Worm (Caenorhabditis elegans): ENCODE results near the gene sly-1.

sly-1 gene

DNA sequence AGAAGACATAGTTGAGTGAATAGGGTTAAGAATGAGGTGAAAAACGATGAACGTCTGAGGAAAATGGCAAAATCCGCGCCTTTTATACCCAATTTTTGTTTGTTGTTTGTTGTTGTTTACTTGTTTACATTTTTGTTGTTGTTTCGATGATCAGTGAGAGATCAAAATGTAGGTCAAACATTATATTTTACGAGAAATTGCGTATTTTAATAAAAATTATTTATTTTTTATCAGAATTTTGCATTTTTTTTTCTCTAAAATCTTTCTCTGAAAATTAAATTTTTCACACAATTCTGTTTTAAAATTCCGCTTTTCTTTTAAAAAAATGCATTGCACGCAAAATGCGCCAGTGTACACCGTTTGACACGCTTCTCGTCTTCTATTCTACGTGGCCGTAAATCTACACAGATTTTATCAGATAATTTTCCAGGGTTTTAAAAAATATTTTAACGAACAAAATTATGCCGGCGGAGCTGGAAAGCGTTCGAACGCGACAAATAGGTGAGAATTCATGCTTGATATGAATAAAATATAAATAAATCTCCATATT is at the start of gene sly-1, which contains the start of gene sip-1:
Gene sly-1 (plus strand): TSS at position 360 of the 550 bp plus-strand sequence.
Gene sip-1 (minus strand): TSS at position 103 of the 550 bp plus-strand sequence.
- TF ChIP-seq zip-4 (GFP tag; optimal IDR thresholded peaks at IDR 0.05): peak; percentile 72
- TF ChIP-seq lin-13 (GFP tag; optimal IDR thresholded peaks at IDR 0.05): peak; percentile 69
- TF ChIP-seq nhr-12 (tag; optimal IDR thresholded peaks at IDR 0.05): no peak
- TF ChIP-seq lin-35 (GFP tag; optimal IDR thresholded peaks at IDR 0.05): peak; percentile 91 to 97
- peak; percentile 90 for TF ChIP-seq snu-23 (GFP tag; optimal IDR thresholded peaks at IDR 0.05)
- TF ChIP-seq zag-1 (tag; optimal IDR thresholded peaks at IDR 0.05): no peak
- peak; percentile 92 for TF ChIP-seq nhr-47 (tag; optimal IDR thresholded peaks at IDR 0.05)
- TF ChIP-seq lir-3 (tag; optimal IDR thresholded peaks at IDR 0.05; ENCODE audit: poor library complexity): no peak
- TF ChIP-seq nhr-85 (tag): peak; percentile 90
- TF ChIP-seq ceh-88 (GFP tag; IDR thresholded peaks at IDR 0.05): peak; percentile 58; the same call in 1 of the 2 replicates
- TF ChIP-seq unc-86 (tag; optimal IDR thresholded peaks at IDR 0.05): peak; percentile 79
- no peak for TF ChIP-seq aha-1 (tag; optimal IDR thresholded peaks at IDR 0.05)
- TF ChIP-seq mef-2 (tag; optimal IDR thresholded peaks at IDR 0.05): no peak
- TF ChIP-seq mdl-1 (tag; optimal IDR thresholded peaks at IDR 0.05): peak in 1 of 2 experiments; percentile 77
- TF ChIP-seq blmp-1 (tag; optimal IDR thresholded peaks at IDR 0.05): peak; percentile 80
- peak; percentile 92 to 94 for TF ChIP-seq lsy-2 (tag; optimal IDR thresholded peaks at IDR 0.05)
- TF ChIP-seq ces-1 (GFP tag; optimal IDR thresholded peaks at IDR 0.05): no peak
- TF ChIP-seq lin-14 (GFP tag; optimal IDR thresholded peaks at IDR 0.05): peak; percentile 85
- TF ChIP-seq unc-30 (tag; optimal IDR thresholded peaks at IDR 0.05): no peak
- TF ChIP-seq unc-62 (GFP tag; optimal IDR thresholded peaks at IDR 0.05): no peak
- TF ChIP-seq ceh-82 (tag; optimal IDR thresholded peaks at IDR 0.05): peak; percentile 77 to 86 (median 80)
- TF ChIP-seq egl-13 (tag; optimal IDR thresholded peaks at IDR 0.05): peak; percentile 76
- TF ChIP-seq nhr-28 (tag; optimal IDR thresholded peaks at IDR 0.05): no peak
- TF ChIP-seq rnt-1 (tag; optimal IDR thresholded peaks at IDR 0.05): peak; percentile 92
- TF ChIP-seq nhr-20 (tag; optimal IDR thresholded peaks at IDR 0.05): peak; percentile 84
- TF ChIP-seq nhr-11 (tag; optimal IDR thresholded peaks at IDR 0.05): peak; percentile 60
- peak; percentile 47 for TF ChIP-seq sup-37 (GFP tag; optimal IDR thresholded peaks at IDR 0.05)
- peak; percentile 77 for TF ChIP-seq isw-1 (GFP tag; IDR thresholded peaks at IDR 0.05)
- TF ChIP-seq pag-3 (tag; optimal IDR thresholded peaks at IDR 0.05; ENCODE audit: borderline replicate concordance, insufficient read depth): peak; percentile 74
- peak; percentile 34 for TF ChIP-seq elt-2 (tag; optimal IDR thresholded peaks at IDR 0.05)
- TF ChIP-seq nhr-90 (tag; optimal IDR thresholded peaks at IDR 0.05; ENCODE audit: poor library complexity): peak; percentile 88
- TF ChIP-seq fkh-10 (GFP tag; optimal IDR thresholded peaks at IDR 0.05): peak; percentile 32
- TF ChIP-seq nhr-71 (tag; optimal IDR thresholded peaks at IDR 0.05): peak; percentile 91
- no peak for TF ChIP-seq C34B4.2 (tag; optimal IDR thresholded peaks at IDR 0.05)
- peak in 2 of 6 experiments; percentile 62 to 75 for TF ChIP-seq elt-3 (tag; optimal IDR thresholded peaks at IDR 0.05)
- TF ChIP-seq ama-1 (optimal IDR thresholded peaks at IDR 0.05): no peak
- peak; percentile 84 for TF ChIP-seq aly-2 (tag; optimal IDR thresholded peaks at IDR 0.05)
- peak; percentile 56 for TF ChIP-seq pax-3 (tag; optimal IDR thresholded peaks at IDR 0.05)
- peak; percentile 74 for TF ChIP-seq C04F5.9 (tag; optimal IDR thresholded peaks at IDR 0.05)
- no peak for TF ChIP-seq hlh-4 (tag; optimal IDR thresholded peaks at IDR 0.05)
- TF ChIP-seq irx-1 (tag; optimal IDR thresholded peaks at IDR 0.05): peak; percentile 83
- TF ChIP-seq ztf-4 (tag; optimal IDR thresholded peaks at IDR 0.05): peak; percentile 25
- no peak for TF ChIP-seq Y116A8C.19 (tag; optimal IDR thresholded peaks at IDR 0.05; ENCODE audit: borderline replicate concordance)
- peak; percentile 75 for TF ChIP-seq jun-1 (tag; optimal IDR thresholded peaks at IDR 0.05)
- peak; percentile 74 for TF ChIP-seq sox-4 (tag; optimal IDR thresholded peaks at IDR 0.05)
- no peak for TF ChIP-seq ceh-63 (GFP tag; optimal IDR thresholded peaks at IDR 0.05)
- TF ChIP-seq snpc-4 (tag; optimal IDR thresholded peaks at IDR 0.05): peak; percentile 86
- TF ChIP-seq fkh-4 (tag; optimal IDR thresholded peaks at IDR 0.05; ENCODE audit: borderline replicate concordance): peak; percentile 27
- TF ChIP-seq lin-15B (tag; optimal IDR thresholded peaks at IDR 0.05): peak; percentile 91
- TF ChIP-seq hlh-17 (GFP tag; optimal IDR thresholded peaks at IDR 0.05; ENCODE audit: borderline replicate concordance): no peak
- peak; percentile 84 for TF ChIP-seq dsc-1 (tag; optimal IDR thresholded peaks at IDR 0.05)
- no peak for TF ChIP-seq vab-15 (tag; optimal IDR thresholded peaks at IDR 0.05)

All from whole organism, L1 larva.